Worm (Caenorhabditis elegans) whole organism, midembryonic: ENCODE measurements around the gene srj-23.
A peak's percentile ranks its signal among the peaks of the same experiment; 100 is the strongest.

Experiments
- T22C8.4 ChIP-seq: fragments of 200-800 bp; sonication (Bioruptor generic); IDR thresholded peaks from 2 replicates; pipeline ENCODE4 v1.3.6; 2022; ENCODE audit warnings: missing genetic modification characterization, missing compliant biosample characterization
- cog-1 ChIP-seq: sonication (generic microtip); optimal IDR thresholded peaks from 2 replicates; lab custom pipeline; 2016; ENCODE audit warnings: missing genetic modification characterization, missing compliant biosample characterization
- flt-1 ChIP-seq: fragments of 200-800 bp; sonication (Bioruptor generic); IDR thresholded peaks from 2 replicates; pipeline ENCODE4 v1.3.6; 2022; ENCODE audit warnings: missing genetic modification characterization, missing compliant biosample characterization
- klf-2 ChIP-seq: fragments of 200-800 bp; sonication (Bioruptor generic); conservative IDR thresholded peaks from 2 replicates; pipeline ENCODE4 v1.3.6; 2022; ENCODE audit warnings: missing genetic modification reagents, missing genetic modification characterization, missing compliant biosample characterization
- med-1 ChIP-seq: sonication (generic microtip); optimal IDR thresholded peaks from 2 replicates; lab custom pipeline; 2017; ENCODE audit warnings: missing genetic modification characterization, mild to moderate bottlenecking, missing compliant biosample characterization, antibody characterized with exemption, missing genetic modification reagents; ENCODE audit not compliant: insufficient read depth
- ref-1 ChIP-seq: fragments of 200-800 bp; sonication (Bioruptor generic); conservative IDR thresholded peaks from 2 replicates; pipeline ENCODE4 v1.3.6; 2022; ENCODE audit warnings: missing genetic modification reagents, missing genetic modification characterization, missing compliant biosample characterization
- tab-1 ChIP-seq: fragments of 200-800 bp; sonication (Bioruptor generic); IDR thresholded peaks from 2 replicates; pipeline ENCODE4 v1.3.6; 2022; ENCODE audit warnings: missing genetic modification characterization, missing compliant biosample characterization
- ztf-23 ChIP-seq: fragments of 200-800 bp; sonication (Bioruptor generic); IDR thresholded peaks from 2 replicates; pipeline ENCODE4 v1.3.6; 2022; ENCODE audit warnings: missing genetic modification reagents, missing genetic modification characterization, missing compliant biosample characterization
- ztf-29 ChIP-seq: fragments of 200-800 bp; sonication (Bioruptor generic); IDR thresholded peaks from 2 replicates; pipeline ENCODE4 v1.3.6; 2022; ENCODE audit warnings: missing genetic modification reagents, missing genetic modification characterization, missing compliant biosample characterization

The srj-23 gene

DNA sequence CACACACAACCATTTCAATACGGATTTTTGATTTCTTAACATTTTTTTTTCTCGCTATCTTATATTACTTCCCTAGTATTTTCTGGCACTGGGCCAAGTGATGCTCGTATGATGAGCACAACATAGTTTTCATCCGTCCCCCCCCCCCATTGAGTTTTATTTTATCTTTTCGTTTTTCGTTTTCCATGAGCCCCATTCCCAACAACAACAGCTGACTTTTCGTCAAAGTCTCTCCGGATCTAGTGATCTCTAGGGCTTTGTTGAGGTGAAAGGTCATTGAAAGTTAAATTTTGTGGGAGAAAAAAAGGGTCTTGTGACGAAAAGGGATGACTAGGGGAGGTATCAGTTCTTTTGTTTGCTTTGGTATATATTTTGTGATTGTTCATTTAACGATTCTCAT, 29.4 kb downstream of the srj-23 start:
- TF ChIP-seq ztf-29 (GFP tag; lab: Robert Waterston, UW) (no peak), klf-2 (GFP tag; lab: Robert Waterston, UW) (no peak), tab-1 (GFP tag; lab: Robert Waterston, UW) (no peak), flt-1 (GFP tag; lab: Robert Waterston, UW) (no peak), ztf-23 (GFP tag; lab: Robert Waterston, UW) (no peak), cog-1 (no peak), ref-1 (no peak), med-1 (GFP tag; lab: Kevin White, UChicago) (no peak)

DNA sequence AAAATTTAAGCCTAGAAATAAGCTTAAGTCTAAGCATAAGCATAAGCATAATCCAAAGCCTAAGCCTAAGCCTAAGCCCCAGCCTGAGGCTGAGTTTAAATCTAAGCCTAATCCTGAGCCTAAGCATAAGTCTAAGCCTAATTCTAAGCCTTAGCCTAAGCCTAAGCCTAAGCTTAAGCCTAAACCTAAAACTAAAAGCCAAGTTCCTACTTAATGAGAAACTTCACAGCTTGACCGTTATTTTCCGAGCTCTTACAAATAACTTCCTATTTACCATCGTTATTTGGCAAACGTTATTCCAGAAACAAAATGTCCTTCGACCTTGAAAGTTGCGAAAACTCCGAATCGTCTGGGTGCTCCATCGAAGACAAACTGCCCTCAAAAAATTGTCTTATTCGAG, 30.3 kb downstream of the srj-23 start, which contains the start of gene C38C3.4:
Gene C38C3.4, plus strand, starts transcription at position 301 of the 400 bp plus-strand sequence.
- TF ChIP-seq flt-1 (GFP tag; lab: Robert Waterston, UW) = no peak
- no peak for TF ChIP-seq tab-1 (GFP tag; lab: Robert Waterston, UW)
- no peak for TF ChIP-seq klf-2 (GFP tag; lab: Robert Waterston, UW)
- TF ChIP-seq med-1 (GFP tag; lab: Kevin White, UChicago) = no peak
- no peak for TF ChIP-seq ztf-23 (GFP tag; lab: Robert Waterston, UW)
- no peak for TF ChIP-seq ztf-29 (GFP tag; lab: Robert Waterston, UW)
- TF ChIP-seq T22C8.4 (GFP tag; lab: Robert Waterston, UW) = no peak
- TF ChIP-seq cog-1 = no peak
- no peak for TF ChIP-seq ref-1

DNA sequence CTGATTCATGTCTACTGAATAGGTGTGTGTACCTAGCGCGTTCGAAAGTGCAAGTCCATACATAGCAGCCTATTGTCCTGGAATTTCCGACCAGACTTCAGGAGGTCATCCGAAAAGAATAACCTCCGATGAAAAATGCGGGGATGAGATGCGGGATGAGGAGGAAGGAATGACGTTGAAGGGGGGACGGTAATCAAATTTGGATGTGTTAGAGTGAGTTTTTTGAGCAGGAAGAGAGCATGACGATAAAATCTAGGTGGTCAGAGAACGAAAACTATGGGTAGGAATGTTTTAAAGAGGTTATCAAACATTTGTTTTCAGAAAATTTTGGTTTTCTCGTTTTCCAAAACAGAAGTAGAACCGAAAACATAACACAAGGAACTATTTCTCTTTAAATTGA, 34.6 kb downstream of the srj-23 start:
- no peak for TF ChIP-seq tab-1 (GFP tag; lab: Robert Waterston, UW)
- TF ChIP-seq flt-1 (GFP tag; lab: Robert Waterston, UW) = no peak
- no peak for TF ChIP-seq cog-1

DNA sequence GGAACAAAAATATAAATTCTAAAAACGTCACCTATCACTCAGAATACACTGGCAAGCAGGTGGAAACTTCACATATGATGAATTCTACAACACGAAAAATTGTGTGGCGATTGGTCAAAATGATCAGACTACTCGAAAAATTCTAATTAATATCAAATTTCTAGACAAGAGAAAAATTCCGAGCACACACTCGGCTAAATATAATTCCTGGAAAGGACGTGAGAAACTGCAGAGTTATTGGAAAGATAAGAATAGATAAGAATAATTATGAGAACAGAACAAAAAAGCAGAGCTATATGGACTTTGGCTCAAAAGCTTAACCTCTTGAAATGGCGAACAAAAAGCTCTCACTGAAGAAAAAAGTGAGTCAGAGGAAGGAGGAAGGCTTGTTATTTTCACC, 35.8 kb downstream of the srj-23 start:
- TF ChIP-seq med-1 (GFP tag; lab: Kevin White, UChicago) (no peak), T22C8.4 (GFP tag; lab: Robert Waterston, UW) (no peak), cog-1 (no peak), ztf-29 (GFP tag; lab: Robert Waterston, UW) (no peak), ztf-23 (GFP tag; lab: Robert Waterston, UW) (no peak), ref-1 (no peak), tab-1 (GFP tag; lab: Robert Waterston, UW) (no peak), klf-2 (GFP tag; lab: Robert Waterston, UW) (no peak), flt-1 (GFP tag; lab: Robert Waterston, UW) (no peak)

DNA sequence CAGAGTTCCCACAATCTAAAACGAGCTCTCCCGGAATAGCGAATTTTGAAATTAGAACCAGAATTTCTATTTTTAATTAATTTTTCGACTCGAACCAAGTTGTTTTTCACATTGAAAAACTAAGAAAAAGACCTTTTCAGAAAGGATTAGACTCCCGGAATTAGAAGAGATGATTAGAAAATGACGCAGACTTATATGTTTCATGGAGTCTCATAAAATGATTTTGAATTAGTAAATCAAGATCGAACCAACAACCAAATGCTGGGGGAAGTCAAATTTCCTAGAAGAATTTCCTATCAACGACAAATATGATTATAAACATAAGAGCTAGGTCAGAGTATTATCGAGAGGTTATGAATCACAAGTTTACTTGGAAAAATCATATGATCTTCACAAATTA, 37.2 kb downstream of the srj-23 start:
- TF ChIP-seq T22C8.4 (GFP tag; lab: Robert Waterston, UW) = no peak
- TF ChIP-seq tab-1 (GFP tag; lab: Robert Waterston, UW) = no peak
- no peak for TF ChIP-seq cog-1
- no peak for TF ChIP-seq ztf-29 (GFP tag; lab: Robert Waterston, UW)
- TF ChIP-seq ref-1 = no peak
- no peak for TF ChIP-seq flt-1 (GFP tag; lab: Robert Waterston, UW)
- TF ChIP-seq klf-2 (GFP tag; lab: Robert Waterston, UW) = no peak
- no peak for TF ChIP-seq ztf-23 (GFP tag; lab: Robert Waterston, UW)
- no peak for TF ChIP-seq med-1 (GFP tag; lab: Kevin White, UChicago)

DNA sequence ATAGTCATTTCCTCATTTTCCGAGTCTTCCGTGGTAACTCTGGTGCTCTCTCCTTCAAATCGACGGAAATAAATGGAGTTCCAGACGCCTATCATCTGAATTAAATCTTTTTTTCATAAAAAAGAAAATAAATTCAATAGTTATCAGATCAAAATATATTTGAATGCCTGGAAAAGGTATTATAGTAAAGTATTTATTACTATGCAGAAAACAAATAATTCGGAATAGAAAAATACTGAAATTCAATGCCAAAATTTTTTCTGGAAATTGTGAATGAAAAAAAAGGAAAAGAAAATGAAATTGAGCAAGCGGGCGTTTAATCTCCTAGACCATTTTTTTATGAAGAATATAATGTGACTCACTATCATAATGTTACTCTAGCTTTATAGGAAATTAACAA, 40.1 kb downstream of the srj-23 start, which contains the start of gene C38C3.6:
Gene C38C3.6, minus strand, starts transcription at position 101 of the 400 bp plus-strand sequence.
- no peak for TF ChIP-seq ztf-29 (GFP tag; lab: Robert Waterston, UW)
- no peak for TF ChIP-seq ztf-23 (GFP tag; lab: Robert Waterston, UW)
- no peak for TF ChIP-seq flt-1 (GFP tag; lab: Robert Waterston, UW)
- no peak for TF ChIP-seq tab-1 (GFP tag; lab: Robert Waterston, UW)
- TF ChIP-seq ref-1 = no peak
- no peak for TF ChIP-seq klf-2 (GFP tag; lab: Robert Waterston, UW)
- no peak for TF ChIP-seq cog-1
- no peak for TF ChIP-seq med-1 (GFP tag; lab: Kevin White, UChicago)

DNA sequence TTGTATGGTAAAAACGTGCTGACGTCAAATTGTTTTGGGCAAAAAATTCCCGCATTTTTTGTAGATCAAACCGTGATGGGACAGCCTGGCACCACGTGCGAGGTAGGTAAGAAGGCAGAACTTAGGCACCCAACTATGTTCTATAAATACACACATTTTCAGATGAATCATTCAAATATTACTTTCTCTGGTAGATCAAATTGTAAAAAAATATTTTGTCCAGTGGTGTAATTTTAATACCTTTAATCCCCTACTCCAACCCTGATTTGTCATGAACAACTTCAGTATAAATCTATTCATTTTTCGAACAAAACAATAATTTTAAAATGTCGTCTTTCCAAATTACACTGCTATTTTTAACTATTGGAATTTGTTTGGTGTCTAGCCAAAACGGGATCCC, 43.0 kb downstream of the srj-23 start, which contains the start of gene spig-7:
Gene spig-7, plus strand, starts transcription at position 301 of the 400 bp plus-strand sequence.
- TF ChIP-seq tab-1 (GFP tag; lab: Robert Waterston, UW) = no peak
- no peak for TF ChIP-seq T22C8.4 (GFP tag; lab: Robert Waterston, UW)
- TF ChIP-seq ztf-29 (GFP tag; lab: Robert Waterston, UW) = no peak
- no peak for TF ChIP-seq flt-1 (GFP tag; lab: Robert Waterston, UW)

DNA sequence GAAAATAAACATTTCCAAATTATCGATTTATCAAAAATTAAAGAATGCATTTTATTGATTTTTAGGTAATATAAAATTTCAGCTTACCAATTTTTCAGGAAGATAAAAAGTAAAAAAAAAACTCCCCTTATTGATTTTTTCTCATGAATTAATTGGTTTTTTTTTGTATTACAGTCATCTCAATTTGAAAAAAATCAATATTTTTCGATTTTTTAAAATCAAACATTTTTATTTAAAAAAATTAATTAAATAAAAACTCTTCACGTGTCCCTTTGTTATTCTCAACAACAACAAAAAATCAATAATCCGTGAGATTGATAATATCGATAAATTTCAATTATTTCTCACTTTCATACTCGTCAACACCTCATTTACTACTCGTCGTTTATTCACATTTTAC, 43.9 kb downstream of the srj-23 start, which contains the start of gene C38C3.3:
Gene C38C3.3, plus strand, starts transcription at position 301 of the 400 bp plus-strand sequence.
- TF ChIP-seq cog-1 (no peak), ztf-29 (GFP tag; lab: Robert Waterston, UW) (no peak), ref-1 (no peak), ztf-23 (GFP tag; lab: Robert Waterston, UW) (no peak), flt-1 (GFP tag; lab: Robert Waterston, UW) (no peak)

DNA sequence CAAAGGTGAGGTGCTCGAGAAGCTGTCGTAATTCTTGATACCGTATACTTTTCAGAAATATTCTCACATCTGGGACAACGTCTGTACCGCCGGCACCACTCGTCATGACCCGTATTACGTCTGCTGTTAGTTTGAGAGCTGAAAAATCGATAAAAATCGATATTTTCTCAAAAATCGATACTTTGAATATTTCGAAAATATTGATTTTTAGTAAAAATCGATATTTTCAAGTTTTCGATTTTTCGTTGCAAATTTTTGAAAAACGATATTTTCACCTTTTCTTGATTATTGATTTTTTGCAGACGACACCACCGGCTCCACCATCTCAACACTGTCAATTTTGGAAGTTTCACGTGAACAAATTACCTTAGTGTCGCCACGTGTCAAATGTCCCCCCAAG, 44.3 kb downstream of the srj-23 start:
- TF ChIP-seq flt-1 (GFP tag; lab: Robert Waterston, UW) = no peak
- peak; percentile 80 for TF ChIP-seq T22C8.4 (GFP tag; lab: Robert Waterston, UW)
- TF ChIP-seq cog-1 = no peak
- TF ChIP-seq med-1 (GFP tag; lab: Kevin White, UChicago) = no peak

DNA sequence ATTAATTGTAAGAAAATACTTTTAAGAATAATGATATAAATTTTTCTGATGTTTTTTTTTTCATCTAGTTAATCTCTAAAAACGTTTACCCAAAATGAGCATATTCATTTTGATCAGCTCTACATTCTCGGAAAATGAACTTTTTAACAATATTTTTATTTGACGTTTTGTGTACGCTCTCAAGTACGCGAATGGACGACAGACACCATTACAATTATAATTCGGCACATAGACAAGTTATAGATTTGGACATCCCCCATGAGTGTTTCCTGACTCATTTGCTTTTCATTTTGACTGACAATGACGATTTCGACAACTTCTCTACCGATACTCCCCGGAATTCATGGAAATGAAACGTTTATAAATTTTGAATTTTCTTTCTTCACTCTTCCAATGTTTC, 47.7 kb downstream of the srj-23 start, which contains the start of gene sru-27:
Gene sru-27, plus strand, starts transcription at position 301 of the 400 bp plus-strand sequence.
- TF ChIP-seq klf-2 (GFP tag; lab: Robert Waterston, UW) (no peak), T22C8.4 (GFP tag; lab: Robert Waterston, UW) (no peak), tab-1 (GFP tag; lab: Robert Waterston, UW) (no peak), cog-1 (no peak), med-1 (GFP tag; lab: Kevin White, UChicago) (no peak), ref-1 (no peak), flt-1 (GFP tag; lab: Robert Waterston, UW) (no peak), ztf-23 (GFP tag; lab: Robert Waterston, UW) (no peak), ztf-29 (GFP tag; lab: Robert Waterston, UW) (no peak)
